Fruit fly (Drosophila melanogaster) whole organism, embryonic: ENCODE results near the gene rt.

Experiments used
- CG10147 ChIP-seq: fragments of 200-800 bp; sonication (Bioruptor generic); optimal IDR thresholded peaks from 2 replicates; lab custom pipeline; 2019; ENCODE audit warnings: missing biosample characterization, mild to moderate bottlenecking, missing genetic modification characterization, moderate library complexity
- CG10979 ChIP-seq: fragments of 200-800 bp; sonication (Bioruptor generic); optimal IDR thresholded peaks from 2 replicates; lab custom pipeline; 2018; ENCODE audit warnings: missing biosample characterization, mild to moderate bottlenecking, missing genetic modification characterization, moderate library complexity
- CG11504 ChIP-seq: fragments of 200-800 bp; sonication (Bioruptor generic); optimal IDR thresholded peaks from 3 replicates; lab custom pipeline; 2019; ENCODE audit warnings: missing biosample characterization, mild to moderate bottlenecking, missing genetic modification characterization, moderate library complexity
- CG11695 ChIP-seq: fragments of 200-800 bp; sonication (Bioruptor generic); IDR thresholded peaks from 3 replicates; pipeline ENCODE4 v1.3.6; 2022; ENCODE audit warnings: missing biosample characterization, missing genetic modification characterization
- CG12219 ChIP-seq: fragments of 200-800 bp; sonication (Bioruptor generic); optimal IDR thresholded peaks from 3 replicates; lab custom pipeline; 2018; ENCODE audit warnings: missing biosample characterization, mild to moderate bottlenecking, missing genetic modification characterization
- CG12659 ChIP-seq: fragments of 200-800 bp; sonication (Bioruptor generic); optimal IDR thresholded peaks from 3 replicates; lab custom pipeline; 2017; ENCODE audit warnings: mild to moderate bottlenecking, missing biosample characterization, missing genetic modification reagents, missing genetic modification characterization
- CG13296 ChIP-seq: fragments of 200-800 bp; sonication (Bioruptor generic); optimal IDR thresholded peaks from 3 replicates; lab custom pipeline; 2018; ENCODE audit warnings: missing biosample characterization, mild to moderate bottlenecking, missing genetic modification characterization
- CG13424 ChIP-seq: fragments of 200-800 bp; sonication (Bioruptor generic); optimal IDR thresholded peaks from 2 replicates; lab custom pipeline; 2019; ENCODE audit warnings: missing biosample characterization, mild to moderate bottlenecking, missing genetic modification characterization, moderate library complexity
- CG13775 ChIP-seq: fragments of 200-800 bp; sonication (Bioruptor generic); optimal IDR thresholded peaks from 3 replicates; lab custom pipeline; 2017; ENCODE audit warnings: missing biosample characterization, mild to moderate bottlenecking, missing genetic modification characterization
- CG14441 ChIP-seq: fragments of 200-800 bp; sonication (Bioruptor generic); IDR thresholded peaks from 2 replicates; pipeline ENCODE4 v1.3.6; 2022; ENCODE audit warnings: missing biosample characterization, missing genetic modification characterization
- CG15269 ChIP-seq: fragments of 200-800 bp; sonication (Bioruptor generic); optimal IDR thresholded peaks from 2 replicates; lab custom pipeline; 2018; ENCODE audit warnings: missing biosample characterization, mild to moderate bottlenecking, missing genetic modification characterization, moderate library complexity
- CG15479 ChIP-seq: fragments of 200-800 bp; sonication (Bioruptor generic); optimal IDR thresholded peaks from 3 replicates; lab custom pipeline; 2019; ENCODE audit warnings: missing biosample characterization, mild to moderate bottlenecking, missing genetic modification characterization, moderate library complexity
- CG17359 ChIP-seq: fragments of 200-800 bp; sonication (Bioruptor generic); optimal IDR thresholded peaks from 3 replicates; lab custom pipeline; 2018; ENCODE audit warnings: missing biosample characterization, mild to moderate bottlenecking, missing genetic modification characterization, moderate library complexity
- CG17361 ChIP-seq: fragments of 200-800 bp; sonication (Bioruptor generic); IDR thresholded peaks from 3 replicates; pipeline ENCODE4 v1.3.6; 2022; ENCODE audit warnings: missing biosample characterization, missing genetic modification characterization
- CG17829 ChIP-seq: fragments of 200-800 bp; optimal IDR thresholded peaks from 2 replicates; lab custom pipeline; 2019; ENCODE audit warnings: missing biosample characterization, mild to moderate bottlenecking, missing genetic modification characterization, moderate library complexity
- CG2129 ChIP-seq: fragments of 200-800 bp; sonication (Bioruptor generic); IDR thresholded peaks from 2 replicates; pipeline ENCODE4 v1.3.6; 2022; ENCODE audit warnings: missing biosample characterization, missing genetic modification characterization; ENCODE audit not compliant: partially characterized antibody
- CG2712 ChIP-seq: fragments of 200-800 bp; optimal IDR thresholded peaks from 3 replicates; lab custom pipeline; 2019; ENCODE audit warnings: missing biosample characterization, mild to moderate bottlenecking, missing genetic modification characterization, moderate library complexity
- CG3407 ChIP-seq: fragments of 200-800 bp; sonication (Bioruptor generic); optimal IDR thresholded peaks from 2 replicates; lab custom pipeline; 2018; ENCODE audit warnings: missing biosample characterization, mild to moderate bottlenecking, missing genetic modification characterization
- CG34376 ChIP-seq: fragments of 200-800 bp; sonication (Bioruptor generic); optimal IDR thresholded peaks from 2 replicates; lab custom pipeline; 2018; ENCODE audit warnings: missing biosample characterization, mild to moderate bottlenecking, missing genetic modification characterization
- CG4404 ChIP-seq: fragments of 200-800 bp; sonication (Bioruptor generic); IDR thresholded peaks from 2 replicates; pipeline ENCODE4 v1.3.6; 2022; ENCODE audit warnings: missing biosample characterization, missing genetic modification characterization
- Dek ChIP-seq: fragments of 200-800 bp; sonication (Bioruptor generic); optimal IDR thresholded peaks from 3 replicates; lab custom pipeline; 2019; ENCODE audit warnings: missing biosample characterization, mild to moderate bottlenecking, missing genetic modification characterization, moderate library complexity
- Drgx ChIP-seq: fragments of 200-800 bp; sonication (Bioruptor generic); IDR thresholded peaks from 2 replicates; pipeline ENCODE4 v1.3.6; 2022; ENCODE audit warnings: missing biosample characterization, missing genetic modification characterization
- H2.0 ChIP-seq: fragments of 200-800 bp; sonication (Bioruptor generic); IDR thresholded peaks from 2 replicates; pipeline ENCODE4 v1.3.6; 2022; ENCODE audit warnings: missing biosample characterization, missing genetic modification characterization
- HHEX ChIP-seq: fragments of 200-800 bp; sonication (Bioruptor generic); optimal IDR thresholded peaks from 3 replicates; lab custom pipeline; 2017; ENCODE audit warnings: missing biosample characterization, mild to moderate bottlenecking, missing genetic modification characterization, missing genetic modification reagents
- HLHmδ ChIP-seq: fragments of 200-800 bp; sonication (Bioruptor generic); optimal IDR thresholded peaks from 2 replicates; lab custom pipeline; 2018; ENCODE audit warnings: missing biosample characterization, mild to moderate bottlenecking, missing genetic modification characterization, moderate library complexity
- Hr51 ChIP-seq, 2 experiments: fragments of 200-800 bp; sonication (Bioruptor generic); optimal IDR thresholded peaks; 2 replicates in 1 of 2; 3 replicates in 1 of 2; lab custom pipeline; 2016 to 2018; ENCODE audit warnings: missing biosample characterization in 2 of 2, missing genetic modification characterization in 2 of 2, mild to moderate bottlenecking in 1 of 2, moderate library complexity in 1 of 2
- Jarid2 ChIP-seq: fragments of 200-800 bp; sonication (Bioruptor generic); optimal IDR thresholded peaks from 3 replicates; lab custom pipeline; 2017; ENCODE audit warnings: mild to moderate bottlenecking, missing biosample characterization, missing genetic modification reagents, missing genetic modification characterization
- Meics ChIP-seq: fragments of 200-800 bp; sonication (Bioruptor generic); optimal IDR thresholded peaks from 2 replicates; lab custom pipeline; 2017; ENCODE audit warnings: missing biosample characterization, mild to moderate bottlenecking, missing genetic modification characterization
- Oli ChIP-seq: fragments of 200-800 bp; sonication (Bioruptor generic); optimal IDR thresholded peaks from 2 replicates; lab custom pipeline; 2018; ENCODE audit warnings: missing biosample characterization, mild to moderate bottlenecking, missing genetic modification characterization, moderate library complexity
- Pdp1 ChIP-seq, 2 experiments: fragments of 200-800 bp; sonication (Bioruptor generic); optimal IDR thresholded peaks; 3 replicates each; lab custom pipeline; 2016; ENCODE audit warnings: missing biosample characterization in 2 of 2, missing genetic modification characterization in 2 of 2, mild to moderate bottlenecking in 1 of 2, moderate library complexity in 1 of 2
- Stat92E ChIP-seq, 3 experiments: fragments of >200 bp in 2 of 3; fragments of 200-800 bp in 1 of 3; sonication (Bioruptor generic) in 1 of 3; optimal IDR thresholded peaks; 2 replicates each; lab custom pipeline; 2017 to 2019; ENCODE audit warnings: missing biosample characterization in 3 of 3, missing genetic modification characterization in 3 of 3, mild to moderate bottlenecking in 1 of 3, moderate library complexity in 1 of 3
- cas ChIP-seq: fragments of 200-800 bp; sonication (Bioruptor generic); IDR thresholded peaks from 2 replicates; pipeline ENCODE4 v1.3.6; 2022; ENCODE audit warnings: missing biosample characterization, missing genetic modification characterization
- cato ChIP-seq: fragments of 200-800 bp; sonication (Bioruptor generic); optimal IDR thresholded peaks from 2 replicates; lab custom pipeline; 2016; ENCODE audit warnings: missing biosample characterization, missing genetic modification characterization, borderline replicate concordance
- ci ChIP-seq: fragments of 200-800 bp; sonication (Bioruptor generic); IDR thresholded peaks from 3 replicates; pipeline ENCODE4 v1.3.6; 2022; ENCODE audit warnings: missing biosample characterization, missing genetic modification characterization
- dpn ChIP-seq, 2 experiments: fragments of 200-800 bp; sonication (Bioruptor generic); optimal IDR thresholded peaks; 3 replicates each; lab custom pipeline; 2016; ENCODE audit warnings: missing biosample characterization in 2 of 2, missing genetic modification characterization in 2 of 2
- gsb-n ChIP-seq: fragments of 200-800 bp; sonication (Bioruptor generic); optimal IDR thresholded peaks from 3 replicates; lab custom pipeline; 2018; ENCODE audit warnings: missing biosample characterization, mild to moderate bottlenecking, missing genetic modification characterization
- lola ChIP-seq, 3 experiments: fragments of >200 bp in 2 of 3; fragments of 200-800 bp in 1 of 3; sonication (Bioruptor generic) in 1 of 3; optimal IDR thresholded peaks; 2 replicates each; lab custom pipeline; 2017 to 2019; ENCODE audit warnings: missing biosample characterization in 3 of 3, missing genetic modification characterization in 3 of 3, mild to moderate bottlenecking in 1 of 3, moderate library complexity in 1 of 3
- mirr ChIP-seq: fragments of 200-800 bp; sonication (Bioruptor generic); optimal IDR thresholded peaks from 3 replicates; lab custom pipeline; 2018; ENCODE audit warnings: missing biosample characterization, mild to moderate bottlenecking, missing genetic modification characterization
- onecut ChIP-seq: fragments of 200-800 bp; sonication (Bioruptor generic); IDR thresholded peaks from 2 replicates; pipeline ENCODE4 v1.3.6; 2022; ENCODE audit warnings: missing biosample characterization, missing genetic modification characterization
- ranshi ChIP-seq: fragments of 200-800 bp; sonication (Bioruptor generic); IDR thresholded peaks from 2 replicates; pipeline ENCODE4 v1.3.6; 2022; ENCODE audit warnings: missing biosample characterization, missing genetic modification characterization
- ro ChIP-seq: fragments of 200-800 bp; sonication (Bioruptor generic); IDR thresholded peaks from 2 replicates; pipeline ENCODE4 v1.3.6; 2022; ENCODE audit warnings: missing biosample characterization, missing genetic modification characterization
- run ChIP-seq: fragments of 200-800 bp; sonication (Bioruptor generic); optimal IDR thresholded peaks from 3 replicates; lab custom pipeline; 2018; ENCODE audit warnings: missing biosample characterization, mild to moderate bottlenecking, missing genetic modification characterization
- salm ChIP-seq: fragments of 200-800 bp; sonication (Bioruptor generic); optimal IDR thresholded peaks from 2 replicates; lab custom pipeline; 2018; ENCODE audit warnings: missing biosample characterization, mild to moderate bottlenecking, missing genetic modification characterization
- tin ChIP-seq: fragments of 200-800 bp; sonication (Bioruptor generic); optimal IDR thresholded peaks from 3 replicates; lab custom pipeline; 2016; ENCODE audit warnings: missing biosample characterization, missing genetic modification characterization
- tio ChIP-seq: fragments of 200-800 bp; sonication (Bioruptor generic); optimal IDR thresholded peaks from 2 replicates; lab custom pipeline; 2017; ENCODE audit warnings: missing biosample characterization, missing genetic modification characterization, inconsistent platforms
- ttk ChIP-seq: fragments of 200-800 bp; sonication (Bioruptor generic); IDR thresholded peaks from 2 replicates; pipeline ENCODE4 v2.1.2; 2022; ENCODE audit warnings: missing biosample characterization, missing genetic modification characterization
- unpg ChIP-seq: fragments of 200-800 bp; sonication (Bioruptor generic); optimal IDR thresholded peaks from 3 replicates; lab custom pipeline; 2018; ENCODE audit warnings: missing biosample characterization, mild to moderate bottlenecking, missing genetic modification characterization, moderate library complexity
- zf30C ChIP-seq: fragments of 200-800 bp; sonication (Bioruptor generic); optimal IDR thresholded peaks from 3 replicates; lab custom pipeline; 2018; ENCODE audit warnings: missing biosample characterization, mild to moderate bottlenecking, missing genetic modification characterization

The rt gene

DNA sequence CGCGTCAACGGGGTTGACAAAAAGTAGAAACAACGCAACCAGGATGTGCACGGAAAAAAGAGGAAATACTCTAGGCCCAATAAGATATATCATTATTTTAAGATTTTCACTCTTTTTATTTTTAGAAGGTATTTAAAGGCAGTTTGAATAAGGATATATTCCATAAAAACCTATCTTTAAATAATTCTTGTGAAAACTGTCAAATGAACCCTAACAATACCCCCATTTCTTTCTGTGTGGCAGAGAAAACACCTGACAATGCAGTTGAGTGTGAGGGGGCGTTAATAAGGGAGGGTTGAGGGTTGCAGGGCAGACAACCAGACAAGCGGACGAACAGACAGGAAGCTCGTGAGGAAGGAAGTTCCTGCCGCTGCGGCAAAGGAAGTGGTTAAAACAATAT is 35.6 kb downstream of the rt start (continued):
- TF ChIP-seq CG2129 (no peak), CG10979 (tag; lab: Kevin White, UChicago) (peak; percentile 75), tin (peak; percentile 32), Drgx (GFP tag; lab: Robert Waterston, UW) (peak; percentile 53), Jarid2 (GFP tag; lab: Kevin White, UChicago) (no peak), CG10147 (GFP tag; lab: Kevin White, UChicago) (peak; percentile 17), Dek (tag; lab: Kevin White, UChicago) (peak; percentile 5), onecut (no peak), HHEX (no peak), CG13296 (GFP tag; lab: Kevin White, UChicago) (no peak), CG17359 (tag; lab: Kevin White, UChicago) (peak; percentile 50), CG2712 (tag; lab: Kevin White, UChicago) (peak; percentile 72), CG34376 (GFP tag; lab: Kevin White, UChicago) (no peak), CG11695 (GFP tag; lab: Robert Waterston, UW) (0 out of 3 replicates have a peak, but pooled peaks have one; percentile 35), cas (GFP tag; lab: Robert Waterston, UW) (no peak), Meics (no peak), lola (GFP tag; optimal IDR thresholded peaks at IDR 0.05; lab: Kevin White, UChicago) (peak in 1 of 3 experiments; percentile 74), CG17829 (peak; percentile 55), HLHmδ (no peak), dpn (GFP tag; optimal IDR thresholded peaks at IDR 0.05; lab: Kevin White, UChicago) (peak; percentile 19 to 37), run (no peak), CG13775 (GFP tag; lab: Kevin White, UChicago) (peak; percentile 11), Stat92E (GFP tag; optimal IDR thresholded peaks at IDR 0.05; lab: Kevin White, UChicago) (no peak), CG4404 (GFP tag; lab: Robert Waterston, UW) (0 out of 2 replicates have a peak, but pooled peaks have one; percentile 15), zf30C (peak; percentile 76), gsb-n (peak; percentile 34), mirr (GFP tag; lab: Kevin White, UChicago) (no peak), CG12219 (GFP tag; lab: Kevin White, UChicago) (peak; percentile 27), salm (tag; lab: Kevin White, UChicago) (no peak), ci (0 out of 3 replicates have a peak, but pooled peaks have one; percentile 53), H2.0 (GFP tag; lab: Robert Waterston, UW) (0 out of 2 replicates have a peak, but pooled peaks have one; percentile 26), Pdp1 (GFP tag; optimal IDR thresholded peaks at IDR 0.05; lab: Kevin White, UChicago) (peak; percentile 3 to 26), Hr51 (GFP tag; optimal IDR thresholded peaks at IDR 0.05; lab: Kevin White, UChicago) (peak in 1 of 2 experiments; percentile 20), ttk (GFP tag; lab: Robert Waterston, UW) (0 out of 2 replicates have a peak, but pooled peaks have one; percentile 9), CG14441 (GFP tag; lab: Robert Waterston, UW) (no peak), CG15479 (no peak), CG13424 (tag; lab: Kevin White, UChicago) (peak; percentile 42), CG17361 (GFP tag; lab: Robert Waterston, UW) (peak; percentile 51; the same call in 1 of the 3 replicates), CG3407 (GFP tag; lab: Kevin White, UChicago) (peak; percentile 3), ranshi (GFP tag; lab: Robert Waterston, UW) (0 out of 2 replicates have a peak, but pooled peaks have one; percentile 24), Oli (tag; lab: Kevin White, UChicago) (peak; percentile 23), CG15269 (peak; percentile 30), unpg (GFP tag; lab: Kevin White, UChicago) (peak; percentile 60), tio (peak; percentile 1), ro (no peak), cato (GFP tag; lab: Kevin White, UChicago) (peak; percentile 30), CG11504 (tag; lab: Kevin White, UChicago) (peak; percentile 48), CG12659 (GFP tag; lab: Kevin White, UChicago) (peak; percentile 4)
